Worm (Caenorhabditis elegans) whole organism, L1 larva: ENCODE results near the gene ZC155.4.

ENCODE experiments used
- alr-1 ChIP-seq: fragments of 200-800 bp; sonication (Bioruptor generic); optimal IDR thresholded peaks from 2 replicates; lab custom pipeline; 2018; ENCODE audit warnings: borderline replicate concordance, mild to moderate bottlenecking, missing genetic modification characterization, missing compliant biosample characterization
- aly-2 ChIP-seq: fragments of 150-350 bp; optimal IDR thresholded peaks from 2 replicates; lab custom pipeline; 2014; ENCODE audit warnings: missing biosample characterization, missing genetic modification characterization
- ama-1 ChIP-seq: fragments of 150-350 bp; optimal IDR thresholded peaks from 2 replicates; lab custom pipeline; 2014
- ces-1 ChIP-seq: fragments of 150-350 bp; optimal IDR thresholded peaks from 2 replicates; lab custom pipeline; 2014; ENCODE audit warnings: missing biosample characterization, missing genetic modification reagents, missing genetic modification characterization
- dsc-1 ChIP-seq: sonication (generic microtip); optimal IDR thresholded peaks from 2 replicates; lab custom pipeline; 2016; ENCODE audit warnings: mild to moderate bottlenecking, missing genetic modification characterization, missing compliant biosample characterization
- egl-27 ChIP-seq, 2 experiments: fragments of 150-350 bp in 1 of 2; sonication (generic microtip); optimal IDR thresholded peaks; 3 replicates each; lab custom pipeline; 2017 to 2018; ENCODE audit warnings: missing biosample characterization in 2 of 2, missing genetic modification characterization in 2 of 2, missing genetic modification reagents in 2 of 2
- fkh-10 ChIP-seq: sonication (generic microtip); optimal IDR thresholded peaks from 2 replicates; lab custom pipeline; 2017; ENCODE audit warnings: missing biosample characterization, missing genetic modification reagents, missing genetic modification characterization
- lsy-2 ChIP-seq, 2 experiments: fragments of 150-350 bp; optimal IDR thresholded peaks; 2 replicates each; lab custom pipeline; 2014; ENCODE audit warnings: missing biosample characterization in 2 of 2, missing genetic modification characterization in 2 of 2
- nhr-237 ChIP-seq: fragments of 150-350 bp; optimal IDR thresholded peaks from 2 replicates; lab custom pipeline; 2014; ENCODE audit warnings: missing biosample characterization, missing genetic modification characterization
- nhr-47 ChIP-seq: sonication (generic microtip); optimal IDR thresholded peaks from 2 replicates; lab custom pipeline; 2016; ENCODE audit warnings: mild to moderate bottlenecking, missing genetic modification characterization, moderate library complexity, missing compliant biosample characterization
- nhr-76 ChIP-seq: sonication (generic microtip); optimal IDR thresholded peaks from 2 replicates; lab custom pipeline; 2017; ENCODE audit warnings: missing biosample characterization, missing genetic modification characterization
- snpc-4 ChIP-seq: fragments of 150-350 bp; optimal IDR thresholded peaks from 2 replicates; lab custom pipeline; 2014; ENCODE audit warnings: missing biosample characterization, missing genetic modification characterization
- zag-1 ChIP-seq: fragments of 150-350 bp; optimal IDR thresholded peaks from 2 replicates; lab custom pipeline; 2014; ENCODE audit warnings: missing biosample characterization, missing genetic modification characterization

DNA sequence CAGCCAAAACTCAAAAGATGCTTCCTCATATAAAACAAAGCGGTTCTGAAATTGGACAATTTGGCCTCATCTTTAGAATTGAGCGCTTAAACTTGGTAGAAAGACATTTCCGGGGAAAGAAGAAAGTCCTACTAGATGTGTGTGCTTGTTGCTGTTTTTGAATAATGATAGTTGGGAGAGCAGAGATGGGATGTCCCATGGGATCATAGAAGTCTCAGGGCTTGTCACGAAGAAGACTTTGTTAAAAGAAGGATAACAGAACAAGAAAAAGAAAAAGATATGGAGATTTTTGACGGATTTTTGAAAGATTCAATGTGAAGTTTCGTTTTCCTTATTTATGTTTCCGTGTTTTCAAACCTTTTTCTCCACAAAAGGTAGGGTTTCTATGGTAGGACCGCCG lies 3.4 kb upstream of the ZC155.4 start, which contains the start of gene ZC155.2:
- TF ChIP-seq egl-27 (tag; optimal IDR thresholded peaks at IDR 0.05; lab: Kevin White, UChicago) (no peak), snpc-4 (tag; lab: Kevin White, UChicago) (no peak), nhr-47 (tag; lab: Kevin White, UChicago) (no peak), fkh-10 (GFP tag; lab: Kevin White, UChicago) (no peak), alr-1 (no peak), ces-1 (no peak), aly-2 (tag; lab: Kevin White, UChicago) (no peak), dsc-1 (tag; lab: Kevin White, UChicago) (no peak), lsy-2 (tag; optimal IDR thresholded peaks at IDR 0.05; lab: Kevin White, UChicago) (no peak), ama-1 (lab: Kevin White, UChicago) (no peak), zag-1 (no peak), nhr-76 (tag; lab: Kevin White, UChicago) (no peak), nhr-237 (tag; lab: Kevin White, UChicago) (no peak)
